Fruit fly (Drosophila melanogaster) whole organism, embryonic: ENCODE results near the gene scpr-B.

ENCODE experiments used
- Aef1 ChIP-seq: fragments of 200-800 bp; sonication (Bioruptor generic); IDR thresholded peaks from 3 replicates; pipeline ENCODE4 v1.3.6; 2022; ENCODE audit warnings: missing biosample characterization, missing genetic modification characterization
- Awh ChIP-seq: fragments of 200-800 bp; sonication (Bioruptor generic); IDR thresholded peaks from 2 replicates; pipeline ENCODE4, ENCODE4 v1.3.6; 2022; ENCODE audit warnings: missing biosample characterization, missing genetic modification characterization
- B-H2 ChIP-seq: fragments of 200-800 bp; sonication (Bioruptor generic); optimal IDR thresholded peaks from 2 replicates; lab custom pipeline; 2018; ENCODE audit warnings: missing biosample characterization, mild to moderate bottlenecking, missing genetic modification characterization
- CG10267 ChIP-seq: fragments of 200-800 bp; sonication (Bioruptor generic); optimal IDR thresholded peaks from 2 replicates; lab custom pipeline; 2018; ENCODE audit warnings: missing biosample characterization, mild to moderate bottlenecking, missing genetic modification characterization, moderate library complexity
- CG10959 ChIP-seq: fragments of 200-800 bp; sonication (Bioruptor generic); IDR thresholded peaks from 2 replicates; pipeline ENCODE4 v1.3.6; 2022; ENCODE audit warnings: missing biosample characterization, missing genetic modification characterization
- CG10979 ChIP-seq: fragments of 200-800 bp; sonication (Bioruptor generic); optimal IDR thresholded peaks from 2 replicates; lab custom pipeline; 2018; ENCODE audit warnings: missing biosample characterization, mild to moderate bottlenecking, missing genetic modification characterization, moderate library complexity
- CG11504 ChIP-seq: fragments of 200-800 bp; sonication (Bioruptor generic); optimal IDR thresholded peaks from 3 replicates; lab custom pipeline; 2019; ENCODE audit warnings: missing biosample characterization, mild to moderate bottlenecking, missing genetic modification characterization, moderate library complexity
- CG12744 ChIP-seq: fragments of 200-800 bp; sonication (Bioruptor generic); optimal IDR thresholded peaks from 2 replicates; lab custom pipeline; 2016; ENCODE audit warnings: missing biosample characterization, missing genetic modification characterization
- CG13424 ChIP-seq: fragments of 200-800 bp; sonication (Bioruptor generic); optimal IDR thresholded peaks from 2 replicates; lab custom pipeline; 2019; ENCODE audit warnings: missing biosample characterization, mild to moderate bottlenecking, missing genetic modification characterization, moderate library complexity
- CG14050 ChIP-seq: fragments of 200-800 bp; sonication (Bioruptor generic); IDR thresholded peaks from 3 replicates; pipeline ENCODE4 v1.3.6; 2022; ENCODE audit warnings: missing biosample characterization, missing genetic modification characterization
- CG18476 ChIP-seq: fragments of 200-800 bp; sonication (Bioruptor generic); optimal IDR thresholded peaks from 2 replicates; lab custom pipeline; 2016; ENCODE audit warnings: missing biosample characterization, mild to moderate bottlenecking, missing genetic modification characterization
- CG2678 ChIP-seq: fragments of 200-800 bp; sonication (Bioruptor generic); optimal IDR thresholded peaks from 3 replicates; lab custom pipeline; 2019; ENCODE audit warnings: missing biosample characterization, mild to moderate bottlenecking, missing genetic modification characterization, moderate library complexity
- CG30403 ChIP-seq: fragments of 200-800 bp; sonication (Bioruptor generic); optimal IDR thresholded peaks from 3 replicates; lab custom pipeline; 2016; ENCODE audit warnings: missing biosample characterization, missing genetic modification characterization
- CG31388 ChIP-seq: fragments of 200-800 bp; sonication (Bioruptor generic); optimal IDR thresholded peaks from 2 replicates; lab custom pipeline; 2016; ENCODE audit warnings: missing biosample characterization, missing genetic modification characterization
- CG34422 ChIP-seq: fragments of 200-800 bp; sonication (Bioruptor generic); IDR thresholded peaks from 3 replicates; pipeline ENCODE4 v1.3.6; 2022; ENCODE audit warnings: missing biosample characterization, missing genetic modification characterization
- CG7556 ChIP-seq: fragments of 200-800 bp; sonication (Bioruptor generic); optimal IDR thresholded peaks from 2 replicates; lab custom pipeline; 2017; ENCODE audit warnings: missing biosample characterization, mild to moderate bottlenecking, missing genetic modification characterization
- CG7987 ChIP-seq: fragments of 200-800 bp; sonication (Bioruptor generic); optimal IDR thresholded peaks from 2 replicates; lab custom pipeline; 2018; ENCODE audit warnings: missing biosample characterization, mild to moderate bottlenecking, missing genetic modification characterization, moderate library complexity
- CG8388 ChIP-seq: fragments of 200-800 bp; sonication (Bioruptor generic); optimal IDR thresholded peaks from 2 replicates; lab custom pipeline; 2019; ENCODE audit warnings: missing biosample characterization, mild to moderate bottlenecking, missing genetic modification characterization, moderate library complexity
- CoRest ChIP-seq: fragments of 200-800 bp; sonication (Bioruptor generic); optimal IDR thresholded peaks from 3 replicates; lab custom pipeline; 2018; ENCODE audit warnings: missing biosample characterization, mild to moderate bottlenecking, missing genetic modification characterization, moderate library complexity
- D19B ChIP-seq: fragments of 200-800 bp; sonication (Bioruptor generic); optimal IDR thresholded peaks from 2 replicates; lab custom pipeline; 2017; ENCODE audit warnings: missing biosample characterization, mild to moderate bottlenecking, missing genetic modification characterization
- HmgD ChIP-seq: fragments of 200-800 bp; sonication (Bioruptor generic); optimal IDR thresholded peaks from 3 replicates; lab custom pipeline; 2016; ENCODE audit warnings: missing biosample characterization, missing genetic modification characterization
- HmgZ ChIP-seq: fragments of 200-800 bp; sonication (Bioruptor generic); optimal IDR thresholded peaks from 2 replicates; lab custom pipeline; 2018; ENCODE audit warnings: missing biosample characterization, mild to moderate bottlenecking, missing genetic modification characterization
- Mrtf ChIP-seq: fragments of 200-800 bp; sonication (Bioruptor generic); IDR thresholded peaks from 3 replicates; pipeline ENCODE4 v1.3.6; 2022; ENCODE audit warnings: missing biosample characterization, missing genetic modification characterization
- Pdp1 ChIP-seq, 2 experiments: fragments of 200-800 bp; sonication (Bioruptor generic); optimal IDR thresholded peaks; 3 replicates each; lab custom pipeline; 2016; ENCODE audit warnings: missing biosample characterization in 2 of 2, missing genetic modification characterization in 2 of 2, mild to moderate bottlenecking in 1 of 2, moderate library complexity in 1 of 2
- Side ChIP-seq: fragments of 200-800 bp; sonication (Bioruptor generic); optimal IDR thresholded peaks from 2 replicates; lab custom pipeline; 2016; ENCODE audit warnings: missing biosample characterization, missing genetic modification characterization
- Sox102F ChIP-seq: fragments of 200-800 bp; sonication (Bioruptor generic); optimal IDR thresholded peaks from 2 replicates; lab custom pipeline; 2018; ENCODE audit warnings: missing biosample characterization, mild to moderate bottlenecking, missing genetic modification characterization, moderate library complexity
- TFAM ChIP-seq: fragments of 200-800 bp; sonication (Bioruptor generic); optimal IDR thresholded peaks from 2 replicates; lab custom pipeline; 2017; ENCODE audit warnings: missing biosample characterization, missing genetic modification characterization, inconsistent platforms
- Trl ChIP-seq, 3 experiments: fragments of >200 bp in 2 of 3; fragments of 200-800 bp in 1 of 3; sonication (Bioruptor generic) in 1 of 3; optimal IDR thresholded peaks; 2 replicates in 1 of 3; 3 replicates in 2 of 3; lab custom pipeline; 2016 to 2017; ENCODE audit warnings: missing biosample characterization in 1 of 3, missing genetic modification characterization in 1 of 3
- crp ChIP-seq, 2 experiments: fragments of 200-800 bp; sonication (Bioruptor generic); optimal IDR thresholded peaks; 2 replicates in 1 of 2; 3 replicates in 1 of 2; lab custom pipeline; 2017; ENCODE audit warnings: missing biosample characterization in 2 of 2, missing genetic modification characterization in 2 of 2, mild to moderate bottlenecking in 1 of 2, moderate library complexity in 1 of 2
- dysf ChIP-seq: fragments of 200-800 bp; sonication (Bioruptor generic); IDR thresholded peaks from 3 replicates; pipeline ENCODE4 v1.3.6; 2022; ENCODE audit warnings: missing biosample characterization, missing genetic modification characterization
- en ChIP-seq: fragments of 200-800 bp; sonication (Bioruptor generic); optimal IDR thresholded peaks from 2 replicates; lab custom pipeline; 2016; ENCODE audit warnings: missing biosample characterization, missing genetic modification characterization
- ewg ChIP-seq: fragments of 200-800 bp; sonication (Bioruptor generic); optimal IDR thresholded peaks from 3 replicates; lab custom pipeline; 2017; ENCODE audit warnings: mild to moderate bottlenecking, missing biosample characterization, missing genetic modification reagents, missing genetic modification characterization
- eyg ChIP-seq: fragments of 200-800 bp; sonication (Bioruptor generic); optimal IDR thresholded peaks from 3 replicates; lab custom pipeline; 2016; ENCODE audit warnings: missing biosample characterization, missing genetic modification characterization
- fd96Cb ChIP-seq: fragments of 200-800 bp; sonication (Bioruptor generic); optimal IDR thresholded peaks from 2 replicates; lab custom pipeline; 2018; ENCODE audit warnings: missing biosample characterization, mild to moderate bottlenecking, missing genetic modification characterization, moderate library complexity
- ftz-f1 ChIP-seq: fragments of 200-800 bp; sonication (Bioruptor generic); optimal IDR thresholded peaks from 2 replicates; lab custom pipeline; 2016; ENCODE audit warnings: missing biosample characterization, missing genetic modification characterization
- grau ChIP-seq: fragments of 200-800 bp; optimal IDR thresholded peaks from 3 replicates; lab custom pipeline; 2019; ENCODE audit warnings: missing biosample characterization, mild to moderate bottlenecking, missing genetic modification characterization, moderate library complexity
- lab ChIP-seq: fragments of 200-800 bp; sonication (Bioruptor generic); optimal IDR thresholded peaks from 3 replicates; lab custom pipeline; 2017; ENCODE audit warnings: missing biosample characterization, missing genetic modification characterization, mild to moderate bottlenecking, moderate library complexity, missing genetic modification reagents
- lbe ChIP-seq: fragments of 200-800 bp; sonication (Bioruptor generic); optimal IDR thresholded peaks from 2 replicates; lab custom pipeline; 2016; ENCODE audit warnings: missing biosample characterization, mild to moderate bottlenecking, missing genetic modification characterization
- mam ChIP-seq: fragments of 200-800 bp; sonication (Bioruptor generic); optimal IDR thresholded peaks from 3 replicates; lab custom pipeline; 2016; ENCODE audit warnings: missing biosample characterization, missing genetic modification characterization
- nmo ChIP-seq: fragments of 200-800 bp; sonication (Bioruptor generic); optimal IDR thresholded peaks from 2 replicates; lab custom pipeline; 2018; ENCODE audit warnings: missing biosample characterization, mild to moderate bottlenecking, missing genetic modification characterization, moderate library complexity
- org-1 ChIP-seq: fragments of 200-800 bp; sonication (Bioruptor generic); optimal IDR thresholded peaks from 2 replicates; lab custom pipeline; 2017; ENCODE audit warnings: missing biosample characterization, missing genetic modification characterization
- pita ChIP-seq: fragments of 200-800 bp; sonication (Bioruptor generic); optimal IDR thresholded peaks from 2 replicates; lab custom pipeline; 2017; ENCODE audit warnings: missing biosample characterization, mild to moderate bottlenecking, missing genetic modification characterization
- sisA ChIP-seq: fragments of 200-800 bp; sonication (Bioruptor generic); IDR thresholded peaks from 2 replicates; pipeline ENCODE4 v1.3.6; 2022; ENCODE audit warnings: missing biosample characterization, missing genetic modification characterization
- tgo ChIP-seq: fragments of 200-800 bp; sonication (Bioruptor generic); IDR thresholded peaks from 3 replicates; pipeline ENCODE4 v1.3.6; 2022; ENCODE audit warnings: missing biosample characterization, missing genetic modification characterization

Gene scpr-B

DNA sequence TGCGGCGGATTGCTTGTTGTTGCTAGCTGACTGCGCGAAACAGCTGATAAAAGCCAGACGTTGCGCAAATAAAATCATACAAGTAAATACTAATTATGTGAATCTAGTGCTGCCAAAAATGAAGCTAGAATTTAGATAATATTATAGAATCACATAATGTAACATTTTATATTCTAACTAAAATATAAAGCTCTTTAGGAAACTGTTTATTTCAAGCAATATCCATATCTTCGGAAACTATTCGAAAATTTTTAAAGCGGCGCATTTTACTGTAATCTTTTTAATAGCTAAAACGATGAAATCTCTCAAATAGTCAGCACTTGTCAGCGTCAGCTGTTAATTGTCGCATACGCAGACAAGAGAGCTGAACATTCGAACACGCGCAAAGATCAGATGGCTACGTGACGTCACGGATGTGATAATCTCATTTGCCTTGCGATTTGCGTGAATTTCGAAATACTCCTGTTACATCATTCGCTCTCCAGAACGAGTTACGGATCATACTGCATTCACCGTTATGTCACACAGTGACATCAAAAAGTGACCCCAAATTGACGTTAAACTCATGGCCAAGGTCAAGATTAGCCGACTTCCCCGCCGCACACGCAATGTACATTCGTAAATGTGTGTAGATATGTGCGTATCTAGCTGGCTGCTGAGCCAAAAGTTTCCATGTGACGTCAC lies 2.4 kb upstream of the scpr-B start (continued):
- TF ChIP-seq Pdp1 (GFP tag; optimal IDR thresholded peaks at IDR 0.05; lab: Kevin White, UChicago) (peak in 1 of 2 experiments; percentile 97), nmo (peak; percentile 48), org-1 (GFP tag; lab: Kevin White, UChicago) (no peak), CG18476 (GFP tag; lab: Kevin White, UChicago) (no peak), eyg (GFP tag; lab: Kevin White, UChicago) (no peak), CG8388 (GFP tag; lab: Kevin White, UChicago) (peak; percentile 5), dysf (GFP tag; lab: Robert Waterston, UW) (peak; percentile 57; the same call in 2 of the 3 replicates), ftz-f1 (peak; percentile 17), CG2678 (peak; percentile 73), pita (GFP tag; lab: Kevin White, UChicago) (no peak), CG10267 (tag; lab: Kevin White, UChicago) (peak; percentile 34), ewg (GFP tag; lab: Kevin White, UChicago) (no peak), lbe (peak; percentile 24), CoRest (no peak), CG10959 (no peak), Trl (optimal IDR thresholded peaks at IDR 0.05; lab: Kevin White, UChicago) (no peak), Trl (GFP tag; optimal IDR thresholded peaks at IDR 0.05; lab: Kevin White, UChicago) (peak; percentile 34), Sox102F (no peak), CG7556 (GFP tag; lab: Kevin White, UChicago) (peak; percentile 47), TFAM (GFP tag; lab: Kevin White, UChicago) (no peak), lab (GFP tag; lab: Kevin White, UChicago) (peak; percentile 77), CG31388 (GFP tag; lab: Kevin White, UChicago) (no peak), tgo (0 out of 3 replicates have a peak, but pooled peaks have one; percentile 27), CG13424 (tag; lab: Kevin White, UChicago) (no peak), CG11504 (tag; lab: Kevin White, UChicago) (no peak), crp (GFP tag; optimal IDR thresholded peaks at IDR 0.05; lab: Kevin White, UChicago) (peak in 1 of 2 experiments; percentile 69), CG34422 (GFP tag; lab: Robert Waterston, UW) (no peak; the same call in 2 of the 3 replicates), HmgD (GFP tag; lab: Kevin White, UChicago) (no peak), CG10979 (tag; lab: Kevin White, UChicago) (peak; percentile 49), en (no peak), CG7987 (GFP tag; lab: Kevin White, UChicago) (peak; percentile 23), Side (GFP tag; lab: Kevin White, UChicago) (peak; percentile 13), mam (GFP tag; lab: Kevin White, UChicago) (peak; percentile 45), sisA (GFP tag; lab: Robert Waterston, UW) (no peak), fd96Cb (tag; lab: Kevin White, UChicago) (no peak), grau (tag; lab: Kevin White, UChicago) (peak; percentile 22), B-H2 (GFP tag; lab: Kevin White, UChicago) (no peak), Aef1 (no peak), CG14050 (GFP tag; lab: Robert Waterston, UW) (no peak), CG30403 (GFP tag; lab: Kevin White, UChicago) (peak; percentile 41), Awh (GFP tag; lab: Robert Waterston, UW) (no peak), CG12744 (GFP tag; lab: Kevin White, UChicago) (no peak), HmgZ (tag; lab: Kevin White, UChicago) (no peak), Mrtf (GFP tag; lab: Robert Waterston, UW) (no peak), D19B (no peak)
